Fruit fly (Drosophila melanogaster) whole organism, embryonic: ENCODE data around the gene zuc.

ENCODE experiments used
- Bdp1 ChIP-seq: fragments of 200-800 bp; sonication (Bioruptor generic); optimal IDR thresholded peaks from 3 replicates; lab custom pipeline; 2016; ENCODE audit warnings: missing biosample characterization, missing genetic modification characterization
- Bgb ChIP-seq: fragments of 200-800 bp; sonication (Bioruptor generic); IDR thresholded peaks from 2 replicates; pipeline ENCODE4 v1.3.6; 2022; ENCODE audit warnings: missing biosample characterization, missing genetic modification characterization; ENCODE audit not compliant: partially characterized antibody
- CG10321 ChIP-seq: fragments of 200-800 bp; sonication (Bioruptor generic); IDR thresholded peaks from 2 replicates; pipeline ENCODE4 v1.3.6; 2022; ENCODE audit warnings: missing biosample characterization, missing genetic modification characterization
- CG11085 ChIP-seq: fragments of 200-800 bp; sonication (Bioruptor generic); IDR thresholded peaks from 2 replicates; pipeline ENCODE4 v1.3.6; 2022; ENCODE audit warnings: missing biosample characterization, missing genetic modification characterization
- CG12104 ChIP-seq: fragments of 200-800 bp; sonication (Bioruptor generic); optimal IDR thresholded peaks from 3 replicates; lab custom pipeline; 2016; ENCODE audit warnings: missing biosample characterization, missing genetic modification characterization
- CG12155 ChIP-seq: fragments of 200-800 bp; sonication (Bioruptor generic); optimal IDR thresholded peaks from 3 replicates; lab custom pipeline; 2016; ENCODE audit warnings: missing biosample characterization, missing genetic modification characterization
- CG12219 ChIP-seq: fragments of 200-800 bp; sonication (Bioruptor generic); optimal IDR thresholded peaks from 3 replicates; lab custom pipeline; 2018; ENCODE audit warnings: missing biosample characterization, mild to moderate bottlenecking, missing genetic modification characterization
- CG12236 ChIP-seq: fragments of 200-800 bp; sonication (Bioruptor generic); optimal IDR thresholded peaks from 2 replicates; lab custom pipeline; 2016; ENCODE audit warnings: missing biosample characterization, missing genetic modification characterization
- CG15073 ChIP-seq: fragments of 200-800 bp; sonication (Bioruptor generic); optimal IDR thresholded peaks from 2 replicates; lab custom pipeline; 2016; ENCODE audit warnings: missing biosample characterization, missing genetic modification characterization
- CG15601 ChIP-seq: fragments of 200-800 bp; sonication (Bioruptor generic); optimal IDR thresholded peaks from 3 replicates; lab custom pipeline; 2019; ENCODE audit warnings: missing biosample characterization, mild to moderate bottlenecking, missing genetic modification characterization, moderate library complexity
- CG1602 ChIP-seq: fragments of 200-800 bp; sonication (Bioruptor generic); optimal IDR thresholded peaks from 3 replicates; lab custom pipeline; 2016; ENCODE audit warnings: missing biosample characterization, missing genetic modification characterization
- CG17385 ChIP-seq: fragments of 200-800 bp; sonication (Bioruptor generic); optimal IDR thresholded peaks from 3 replicates; lab custom pipeline; 2018; ENCODE audit warnings: missing biosample characterization, mild to moderate bottlenecking, missing genetic modification characterization
- CG17612 ChIP-seq: fragments of 200-800 bp; sonication (Bioruptor generic); IDR thresholded peaks from 2 replicates; pipeline ENCODE4 v1.3.6; 2022; ENCODE audit warnings: missing biosample characterization, missing genetic modification characterization
- CG17829 ChIP-seq: fragments of 200-800 bp; optimal IDR thresholded peaks from 2 replicates; lab custom pipeline; 2019; ENCODE audit warnings: missing biosample characterization, mild to moderate bottlenecking, missing genetic modification characterization, moderate library complexity
- CG18764 ChIP-seq: fragments of 200-800 bp; sonication (Bioruptor generic); optimal IDR thresholded peaks from 3 replicates; lab custom pipeline; 2016; ENCODE audit warnings: missing biosample characterization, missing genetic modification characterization
- CG2712 ChIP-seq: fragments of 200-800 bp; optimal IDR thresholded peaks from 3 replicates; lab custom pipeline; 2019; ENCODE audit warnings: missing biosample characterization, mild to moderate bottlenecking, missing genetic modification characterization, moderate library complexity
- CG3281 ChIP-seq: fragments of 200-800 bp; sonication (Bioruptor generic); optimal IDR thresholded peaks from 3 replicates; lab custom pipeline; 2017; ENCODE audit warnings: missing biosample characterization, mild to moderate bottlenecking, missing genetic modification characterization
- CG4730 ChIP-seq: fragments of 200-800 bp; sonication (Bioruptor generic); IDR thresholded peaks from 2 replicates; pipeline ENCODE4 v1.3.6; 2022; ENCODE audit warnings: missing biosample characterization, missing genetic modification characterization
- Doc2 ChIP-seq: fragments of 200-800 bp; sonication (Bioruptor generic); IDR thresholded peaks from 2 replicates; pipeline ENCODE4 v1.3.6; 2022; ENCODE audit warnings: missing biosample characterization, missing genetic modification characterization
- Gsc ChIP-seq: fragments of 200-800 bp; sonication (Bioruptor generic); IDR thresholded peaks from 2 replicates; pipeline ENCODE4 v1.3.6; 2022; ENCODE audit warnings: missing biosample characterization, missing genetic modification characterization
- Hmx ChIP-seq: fragments of 200-800 bp; sonication (Bioruptor generic); optimal IDR thresholded peaks from 2 replicates; lab custom pipeline; 2016; ENCODE audit warnings: missing biosample characterization, missing genetic modification characterization
- MBD-R2 ChIP-seq: fragments of 200-800 bp; sonication (Bioruptor generic); IDR thresholded peaks from 2 replicates; pipeline ENCODE4 v1.3.6; 2022; ENCODE audit warnings: missing biosample characterization, missing genetic modification characterization
- NFAT ChIP-seq: fragments of 200-800 bp; sonication (Bioruptor generic); IDR thresholded peaks from 2 replicates; pipeline ENCODE4 v1.3.6; 2022; ENCODE audit warnings: missing biosample characterization, missing genetic modification characterization
- Neu2 ChIP-seq: fragments of 200-800 bp; sonication (Bioruptor generic); optimal IDR thresholded peaks from 3 replicates; lab custom pipeline; 2016; ENCODE audit warnings: missing biosample characterization, missing genetic modification characterization, borderline replicate concordance
- Optix ChIP-seq: fragments of 200-800 bp; sonication (Bioruptor generic); IDR thresholded peaks from 3 replicates; pipeline ENCODE4 v1.3.6; 2022; ENCODE audit warnings: missing biosample characterization, missing genetic modification characterization
- Rfx ChIP-seq: fragments of 200-800 bp; sonication (Bioruptor generic); IDR thresholded peaks from 2 replicates; pipeline ENCODE4 v1.3.6; 2022; ENCODE audit warnings: missing biosample characterization, missing genetic modification characterization
- Tbp ChIP-seq: fragments of >200 bp; optimal IDR thresholded peaks from 2 replicates; lab custom pipeline; 2018; ENCODE audit warnings: missing biosample characterization, missing genetic modification characterization
- amos ChIP-seq: fragments of 200-800 bp; sonication (Bioruptor generic); IDR thresholded peaks from 2 replicates; pipeline ENCODE4 v1.3.6; 2022; ENCODE audit warnings: missing biosample characterization, missing genetic modification characterization; ENCODE audit not compliant: partially characterized antibody
- aop ChIP-seq: fragments of 200-800 bp; sonication (Bioruptor generic); IDR thresholded peaks from 2 replicates; pipeline ENCODE4 v1.3.6; 2022; ENCODE audit warnings: missing biosample characterization, missing genetic modification characterization
- ap ChIP-seq: fragments of 200-800 bp; sonication (Bioruptor generic); IDR thresholded peaks from 2 replicates; pipeline ENCODE4 v1.3.6; 2022; ENCODE audit warnings: missing biosample characterization, missing genetic modification characterization
- ash1 ChIP-seq: fragments of 200-800 bp; sonication (Bioruptor generic); optimal IDR thresholded peaks from 2 replicates; lab custom pipeline; 2018; ENCODE audit warnings: missing biosample characterization, mild to moderate bottlenecking, missing genetic modification characterization
- cad ChIP-seq: fragments of >200 bp; optimal IDR thresholded peaks from 2 replicates; lab custom pipeline; 2017; ENCODE audit warnings: missing biosample characterization, missing genetic modification characterization
- chif ChIP-seq, 2 experiments: fragments of 200-800 bp; sonication (Bioruptor generic); optimal IDR thresholded peaks; 3 replicates each; lab custom pipeline; 2016; ENCODE audit warnings: missing biosample characterization in 2 of 2, missing genetic modification characterization in 2 of 2
- dmrt99B ChIP-seq: fragments of 200-800 bp; sonication (Bioruptor generic); optimal IDR thresholded peaks from 2 replicates; lab custom pipeline; 2018; ENCODE audit warnings: missing biosample characterization, mild to moderate bottlenecking, missing genetic modification characterization, moderate library complexity
- fd102C ChIP-seq: fragments of 200-800 bp; sonication (Bioruptor generic); optimal IDR thresholded peaks from 2 replicates; lab custom pipeline; 2018; ENCODE audit warnings: missing biosample characterization, mild to moderate bottlenecking, missing genetic modification characterization, moderate library complexity
- gce ChIP-seq: fragments of 200-800 bp; sonication (Bioruptor generic); IDR thresholded peaks from 3 replicates; pipeline ENCODE4 v1.3.6; 2022; ENCODE audit warnings: missing biosample characterization, missing genetic modification characterization
- h ChIP-seq: fragments of >200 bp; optimal IDR thresholded peaks from 2 replicates; lab custom pipeline; 2017
- kay ChIP-seq: fragments of 200-800 bp; sonication (Bioruptor generic); optimal IDR thresholded peaks from 2 replicates; lab custom pipeline; 2016; ENCODE audit warnings: missing biosample characterization, missing genetic modification characterization
- lilli ChIP-seq: fragments of 200-800 bp; sonication (Bioruptor generic); optimal IDR thresholded peaks from 3 replicates; lab custom pipeline; 2016; ENCODE audit warnings: missing biosample characterization, missing genetic modification characterization
- maf-S ChIP-seq: fragments of 200-800 bp; sonication (Bioruptor generic); optimal IDR thresholded peaks from 2 replicates; lab custom pipeline; 2016; ENCODE audit warnings: missing biosample characterization, missing genetic modification characterization
- oc ChIP-seq: fragments of 200-800 bp; sonication (Bioruptor generic); optimal IDR thresholded peaks from 2 replicates; lab custom pipeline; 2018; ENCODE audit warnings: missing biosample characterization, mild to moderate bottlenecking, missing genetic modification characterization, moderate library complexity
- otp ChIP-seq: fragments of 200-800 bp; sonication (Bioruptor generic); IDR thresholded peaks from 3 replicates; pipeline ENCODE4, ENCODE4 v1.3.6; 2022; ENCODE audit warnings: missing biosample characterization, missing genetic modification characterization
- pb ChIP-seq: fragments of 200-800 bp; sonication (Bioruptor generic); optimal IDR thresholded peaks from 3 replicates; lab custom pipeline; 2016; ENCODE audit warnings: missing biosample characterization, missing genetic modification characterization
- ranshi ChIP-seq: fragments of 200-800 bp; sonication (Bioruptor generic); IDR thresholded peaks from 2 replicates; pipeline ENCODE4 v1.3.6; 2022; ENCODE audit warnings: missing biosample characterization, missing genetic modification characterization
- repo ChIP-seq: fragments of 200-800 bp; sonication (Bioruptor generic); optimal IDR thresholded peaks from 2 replicates; lab custom pipeline; 2016; ENCODE audit warnings: missing biosample characterization, missing genetic modification characterization
- rib ChIP-seq: fragments of 200-800 bp; sonication (Bioruptor generic); IDR thresholded peaks from 2 replicates; pipeline ENCODE4 v1.3.6; 2022; ENCODE audit warnings: missing biosample characterization, missing genetic modification characterization
- row ChIP-seq: fragments of 200-800 bp; sonication (Bioruptor generic); IDR thresholded peaks from 3 replicates; pipeline ENCODE4 v1.3.6; 2022; ENCODE audit warnings: missing biosample characterization, missing genetic modification characterization
- sug ChIP-seq: fragments of 200-800 bp; optimal IDR thresholded peaks from 2 replicates; lab custom pipeline; 2019; ENCODE audit warnings: missing biosample characterization, mild to moderate bottlenecking, missing genetic modification characterization, moderate library complexity
- tap ChIP-seq: fragments of 200-800 bp; optimal IDR thresholded peaks from 3 replicates; lab custom pipeline; 2019; ENCODE audit warnings: missing biosample characterization, mild to moderate bottlenecking, missing genetic modification characterization, moderate library complexity
- tio ChIP-seq: fragments of 200-800 bp; sonication (Bioruptor generic); optimal IDR thresholded peaks from 2 replicates; lab custom pipeline; 2017; ENCODE audit warnings: missing biosample characterization, missing genetic modification characterization, inconsistent platforms
- unpg ChIP-seq: fragments of 200-800 bp; sonication (Bioruptor generic); optimal IDR thresholded peaks from 3 replicates; lab custom pipeline; 2018; ENCODE audit warnings: missing biosample characterization, mild to moderate bottlenecking, missing genetic modification characterization, moderate library complexity
- zfh1 ChIP-seq: fragments of 200-800 bp; sonication (Bioruptor generic); IDR thresholded peaks from 3 replicates; pipeline ENCODE4 v1.3.6; 2022; ENCODE audit warnings: missing biosample characterization, missing genetic modification characterization

zuc gene

DNA sequence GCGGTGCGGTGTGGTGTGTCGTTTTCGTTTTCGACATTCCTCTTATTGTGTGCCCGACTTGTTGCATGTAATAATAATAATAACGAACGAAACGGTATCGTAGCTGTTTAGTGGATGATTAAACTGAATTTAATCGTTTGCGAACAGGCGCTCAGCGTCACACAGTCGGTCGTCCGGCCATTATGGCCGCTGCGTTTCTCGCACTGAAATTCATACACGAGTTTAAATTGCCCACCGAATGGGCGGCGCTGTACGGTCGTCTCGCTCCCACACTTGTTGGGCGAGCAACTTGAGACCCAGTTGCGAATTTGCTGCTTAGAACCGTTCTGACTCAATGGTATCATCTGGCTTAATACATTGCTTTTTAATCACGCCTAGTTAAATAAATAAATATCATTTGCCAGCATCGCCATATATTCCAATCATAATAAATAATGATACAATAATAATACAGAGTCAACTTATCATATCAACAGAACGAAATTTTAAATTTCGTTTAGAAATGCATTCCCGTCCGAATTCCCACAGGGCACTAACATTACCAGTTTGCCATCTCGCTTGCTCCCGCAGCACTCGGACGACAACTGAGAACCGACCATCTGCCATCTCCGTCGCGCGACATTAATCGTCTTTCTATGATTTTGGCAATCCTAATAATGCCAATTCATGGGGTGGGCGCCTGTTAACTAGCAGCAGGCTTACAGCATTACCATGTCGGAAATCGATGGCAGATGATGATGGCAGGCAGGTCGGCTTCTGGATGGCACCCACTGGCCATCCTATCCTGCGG is 21.4 kb upstream of the zuc start (continued):
- TF ChIP-seq amos (GFP tag; lab: Robert Waterston, UW) (no peak), pb (GFP tag; lab: Kevin White, UChicago) (no peak), Hmx (GFP tag; lab: Kevin White, UChicago) (peak; percentile 50), chif (GFP tag; optimal IDR thresholded peaks at IDR 0.05; lab: Kevin White, UChicago) (peak; percentile 76 to 78), CG4730 (GFP tag; lab: Robert Waterston, UW) (no peak), maf-S (GFP tag; lab: Kevin White, UChicago) (peak; percentile 63), lilli (GFP tag; lab: Kevin White, UChicago) (peak; percentile 93), aop (GFP tag; lab: Robert Waterston, UW) (no peak), CG12236 (GFP tag; lab: Kevin White, UChicago) (peak; percentile 58), h (lab: Kevin White, UChicago) (no peak), Bdp1 (GFP tag; lab: Kevin White, UChicago) (peak; percentile 65), CG11085 (GFP tag; lab: Robert Waterston, UW) (no peak), Bgb (no peak), CG2712 (tag; lab: Kevin White, UChicago) (peak; percentile 93), Tbp (no peak), gce (no peak), cad (GFP tag; lab: Kevin White, UChicago) (no peak), CG15073 (GFP tag; lab: Kevin White, UChicago) (peak; percentile 36), dmrt99B (tag; lab: Kevin White, UChicago) (peak; percentile 92), CG12155 (peak; percentile 85), Neu2 (GFP tag; lab: Kevin White, UChicago) (no peak), CG17829 (tag; lab: Kevin White, UChicago) (peak; percentile 91), rib (GFP tag; lab: Robert Waterston, UW) (no peak), ranshi (no peak), CG12104 (peak; percentile 68), MBD-R2 (GFP tag; lab: Robert Waterston, UW) (no peak), CG1602 (peak; percentile 90), kay (GFP tag; lab: Kevin White, UChicago) (peak; percentile 89), repo (GFP tag; lab: Kevin White, UChicago) (peak; percentile 4), tio (GFP tag; lab: Kevin White, UChicago) (no peak), NFAT (no peak), CG17385 (GFP tag; lab: Kevin White, UChicago) (peak; percentile 87), zfh1 (no peak), ash1 (GFP tag; lab: Kevin White, UChicago) (no peak), Rfx (GFP tag; lab: Robert Waterston, UW) (no peak), Gsc (GFP tag; lab: Robert Waterston, UW) (no peak), CG17612 (no peak), CG15601 (tag; lab: Kevin White, UChicago) (no peak), row (GFP tag; lab: Robert Waterston, UW) (no peak), sug (tag; lab: Kevin White, UChicago) (peak; percentile 45), otp (GFP tag; lab: Robert Waterston, UW) (no peak), CG12219 (peak; percentile 91), oc (tag; lab: Kevin White, UChicago) (no peak), Doc2 (GFP tag; lab: Robert Waterston, UW) (no peak), ap (no peak), unpg (GFP tag; lab: Kevin White, UChicago) (peak; percentile 93), Optix (GFP tag; lab: Robert Waterston, UW) (no peak), CG18764 (peak; percentile 80), tap (tag; lab: Kevin White, UChicago) (peak; percentile 83), fd102C (GFP tag; lab: Kevin White, UChicago) (peak; percentile 36), CG3281 (GFP tag; lab: Kevin White, UChicago) (peak; percentile 96), CG10321 (GFP tag; lab: Robert Waterston, UW) (no peak)
